Worm (Caenorhabditis elegans) whole organism, midembryonic: ENCODE data around the gene prx-19.

Experiments used
- cog-1 ChIP-seq: sonication (generic microtip); optimal IDR thresholded peaks from 2 replicates; lab custom pipeline; 2016; ENCODE audit warnings: missing genetic modification characterization, missing compliant biosample characterization
- flt-1 ChIP-seq: fragments of 200-800 bp; sonication (Bioruptor generic); IDR thresholded peaks from 2 replicates; pipeline ENCODE4 v1.3.6; 2022; ENCODE audit warnings: missing genetic modification characterization, missing compliant biosample characterization
- klf-2 ChIP-seq: fragments of 200-800 bp; sonication (Bioruptor generic); conservative IDR thresholded peaks from 2 replicates; pipeline ENCODE4 v1.3.6; 2022; ENCODE audit warnings: missing genetic modification reagents, missing genetic modification characterization, missing compliant biosample characterization
- med-1 ChIP-seq: sonication (generic microtip); optimal IDR thresholded peaks from 2 replicates; lab custom pipeline; 2017; ENCODE audit warnings: missing genetic modification characterization, mild to moderate bottlenecking, missing compliant biosample characterization, antibody characterized with exemption, missing genetic modification reagents; ENCODE audit not compliant: insufficient read depth
- tab-1 ChIP-seq: fragments of 200-800 bp; sonication (Bioruptor generic); IDR thresholded peaks from 2 replicates; pipeline ENCODE4 v1.3.6; 2022; ENCODE audit warnings: missing genetic modification characterization, missing compliant biosample characterization
- ztf-29 ChIP-seq: fragments of 200-800 bp; sonication (Bioruptor generic); IDR thresholded peaks from 2 replicates; pipeline ENCODE4 v1.3.6; 2022; ENCODE audit warnings: missing genetic modification reagents, missing genetic modification characterization, missing compliant biosample characterization

DNA sequence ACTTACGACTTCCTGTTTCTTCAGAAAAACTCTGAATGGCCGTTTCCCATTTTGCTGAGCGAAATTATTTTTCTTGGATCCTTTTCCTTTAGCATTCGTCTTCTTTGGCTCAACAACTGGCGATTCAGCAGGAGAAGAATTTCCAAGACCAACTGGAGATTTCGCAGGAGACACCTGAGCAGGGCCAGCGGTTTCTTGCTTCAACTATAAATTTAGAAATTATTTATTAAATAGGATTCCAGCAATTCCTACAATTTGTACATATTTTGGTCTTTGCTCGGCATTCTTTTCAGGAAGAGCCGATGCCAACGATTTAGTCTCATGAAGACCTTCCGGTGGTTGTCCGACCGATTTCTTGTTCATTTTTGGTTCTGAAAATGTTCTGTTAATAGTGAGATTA lies 40.4 kb upstream of the prx-19 start, which contains the start of gene F44E2.8:
- TF ChIP-seq flt-1 = no peak
- TF ChIP-seq med-1 (GFP tag; lab: Kevin White, UChicago) = no peak
- no peak for TF ChIP-seq klf-2
- TF ChIP-seq ztf-29 (GFP tag; lab: Robert Waterston, UW) = no peak
- no peak for TF ChIP-seq cog-1 (tag; lab: Kevin White, UChicago)
- no peak for TF ChIP-seq tab-1 (GFP tag; lab: Robert Waterston, UW)
